Worm (Caenorhabditis elegans) whole organism, L3 larva: ENCODE results near the gene C17B7.14.

Source experiments
- aly-2 ChIP-seq: fragments of 150-350 bp; optimal IDR thresholded peaks from 2 replicates; lab custom pipeline; 2014; ENCODE audit warnings: missing biosample characterization, missing genetic modification characterization
- ceh-28 ChIP-seq: fragments of 150-350 bp; optimal IDR thresholded peaks from 2 replicates; lab custom pipeline; 2014; ENCODE audit warnings: missing biosample characterization, missing genetic modification reagents, missing genetic modification characterization
- elt-1 ChIP-seq: fragments of 150-350 bp; optimal IDR thresholded peaks from 2 replicates; lab custom pipeline; 2014; ENCODE audit warnings: missing biosample characterization, missing genetic modification characterization
- elt-3 ChIP-seq, 3 experiments: fragments of 150-350 bp in 1 of 3; sonication (generic microtip) in 2 of 3; optimal IDR thresholded peaks; 2 replicates in 2 of 3; 4 replicates in 1 of 3; lab custom pipeline; 2014 to 2017; ENCODE audit warnings: missing biosample characterization in 3 of 3, missing genetic modification characterization in 3 of 3
- nhr-12 ChIP-seq: fragments of 150-350 bp; optimal IDR thresholded peaks from 2 replicates; lab custom pipeline; 2014; ENCODE audit warnings: missing biosample characterization, missing genetic modification characterization
- nhr-25 ChIP-seq: sonication (generic microtip); optimal IDR thresholded peaks from 2 replicates; lab custom pipeline; 2017; ENCODE audit warnings: missing biosample characterization, missing genetic modification characterization
- skn-1 ChIP-seq: fragments of 150-350 bp; optimal IDR thresholded peaks from 2 replicates; lab custom pipeline; 2014; ENCODE audit warnings: missing biosample characterization, missing genetic modification characterization
- unc-62 ChIP-seq: fragments of 150-350 bp; sonication (generic microtip); optimal IDR thresholded peaks from 4 replicates; lab custom pipeline; 2014; ENCODE audit warnings: missing biosample characterization, missing genetic modification reagents, missing genetic modification characterization

DNA sequence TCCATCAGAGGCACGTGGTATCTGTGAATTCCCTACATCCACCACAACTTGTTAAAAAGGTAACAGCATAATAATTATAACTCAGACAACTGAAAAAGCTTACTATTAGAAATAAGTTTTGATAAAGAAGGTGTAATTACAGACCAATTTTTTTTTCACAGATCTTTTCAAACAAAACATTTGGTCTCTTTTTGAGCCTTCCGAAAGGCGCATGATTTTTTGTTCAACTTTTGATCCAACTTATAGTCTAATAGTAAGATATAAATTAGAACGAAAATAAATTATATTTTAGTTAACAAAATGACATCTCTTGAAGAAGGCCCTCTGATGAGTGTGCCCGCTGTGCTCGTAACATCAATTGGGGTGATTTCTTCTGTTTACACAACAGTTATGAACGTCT lies 12.2 kb downstream of the C17B7.14 start, which contains the start of gene srbc-3:
- no peak for TF ChIP-seq aly-2 (tag; lab: Kevin White, UChicago)
- no peak for TF ChIP-seq unc-62
- no peak for TF ChIP-seq elt-1 (tag; lab: Kevin White, UChicago)
- no peak for TF ChIP-seq nhr-25 (tag; lab: Kevin White, UChicago)
- no peak for TF ChIP-seq nhr-12 (tag; lab: Kevin White, UChicago)
- TF ChIP-seq skn-1 (tag; lab: Kevin White, UChicago): no peak
- no peak for TF ChIP-seq elt-3 (tag; optimal IDR thresholded peaks at IDR 0.05; lab: Kevin White, UChicago)
- TF ChIP-seq ceh-28 (tag; lab: Kevin White, UChicago): no peak
